Fruit fly (Drosophila melanogaster) whole organism, embryonic: Measurements from ENCODE around the gene side-III.

Experiments
- ATbp ChIP-seq: fragments of 200-800 bp; sonication (Bioruptor generic); optimal IDR thresholded peaks from 2 replicates; lab custom pipeline; 2017; ENCODE audit warnings: missing biosample characterization, mild to moderate bottlenecking, missing genetic modification characterization, missing genetic modification reagents
- Antp ChIP-seq: fragments of 200-800 bp; sonication (Bioruptor generic); optimal IDR thresholded peaks from 3 replicates; lab custom pipeline; 2016; ENCODE audit warnings: missing biosample characterization, missing genetic modification characterization
- Asciz ChIP-seq: fragments of 200-800 bp; sonication (Bioruptor generic); optimal IDR thresholded peaks from 2 replicates; lab custom pipeline; 2017; ENCODE audit warnings: missing biosample characterization, mild to moderate bottlenecking, missing genetic modification characterization, missing genetic modification reagents
- B-H1 ChIP-seq: fragments of 200-800 bp; sonication (Bioruptor generic); IDR thresholded peaks from 3 replicates; pipeline ENCODE4 v1.3.6; 2022; ENCODE audit warnings: missing biosample characterization, missing genetic modification characterization
- CG10462 ChIP-seq: fragments of 200-800 bp; sonication (Bioruptor generic); optimal IDR thresholded peaks from 2 replicates; lab custom pipeline; 2016; ENCODE audit warnings: missing biosample characterization, missing genetic modification characterization
- CG1233 ChIP-seq: fragments of 200-800 bp; sonication (Bioruptor generic); optimal IDR thresholded peaks from 4 replicates; lab custom pipeline; 2018; ENCODE audit warnings: missing biosample characterization, mild to moderate bottlenecking, missing genetic modification characterization
- CG12391 ChIP-seq: fragments of 200-800 bp; sonication (Bioruptor generic); optimal IDR thresholded peaks from 3 replicates; lab custom pipeline; 2018; ENCODE audit warnings: missing biosample characterization, mild to moderate bottlenecking, missing genetic modification characterization, moderate library complexity
- CG13894 ChIP-seq: fragments of 200-800 bp; sonication (Bioruptor generic); optimal IDR thresholded peaks from 3 replicates; lab custom pipeline; 2018; ENCODE audit warnings: missing biosample characterization, mild to moderate bottlenecking, missing genetic modification characterization, moderate library complexity
- CG15073 ChIP-seq: fragments of 200-800 bp; sonication (Bioruptor generic); optimal IDR thresholded peaks from 2 replicates; lab custom pipeline; 2016; ENCODE audit warnings: missing biosample characterization, missing genetic modification characterization
- CG15269 ChIP-seq: fragments of 200-800 bp; sonication (Bioruptor generic); optimal IDR thresholded peaks from 2 replicates; lab custom pipeline; 2018; ENCODE audit warnings: missing biosample characterization, mild to moderate bottlenecking, missing genetic modification characterization, moderate library complexity
- CG1647 ChIP-seq: fragments of 200-800 bp; sonication (Bioruptor generic); optimal IDR thresholded peaks from 3 replicates; lab custom pipeline; 2016; ENCODE audit warnings: missing biosample characterization, missing genetic modification characterization
- CG17359 ChIP-seq: fragments of 200-800 bp; sonication (Bioruptor generic); optimal IDR thresholded peaks from 3 replicates; lab custom pipeline; 2018; ENCODE audit warnings: missing biosample characterization, mild to moderate bottlenecking, missing genetic modification characterization, moderate library complexity
- CG31365 ChIP-seq: fragments of 200-800 bp; sonication (Bioruptor generic); optimal IDR thresholded peaks from 2 replicates; lab custom pipeline; 2018; ENCODE audit warnings: missing biosample characterization, mild to moderate bottlenecking, missing genetic modification characterization
- CG34224 ChIP-seq: fragments of 200-800 bp; sonication (Bioruptor generic); IDR thresholded peaks from 3 replicates; pipeline ENCODE4 v1.3.6; 2022; ENCODE audit warnings: missing biosample characterization, missing genetic modification characterization; ENCODE audit not compliant: partially characterized antibody
- CG4730 ChIP-seq: fragments of 200-800 bp; sonication (Bioruptor generic); IDR thresholded peaks from 2 replicates; pipeline ENCODE4 v1.3.6; 2022; ENCODE audit warnings: missing biosample characterization, missing genetic modification characterization
- CG7786 ChIP-seq: fragments of 200-800 bp; sonication (Bioruptor generic); optimal IDR thresholded peaks from 2 replicates; lab custom pipeline; 2016; ENCODE audit warnings: missing biosample characterization, missing genetic modification characterization
- CG8924 ChIP-seq: fragments of 200-800 bp; optimal IDR thresholded peaks from 3 replicates; lab custom pipeline; 2019; ENCODE audit warnings: missing biosample characterization, mild to moderate bottlenecking, missing genetic modification characterization, moderate library complexity
- CG9727 ChIP-seq: fragments of 200-800 bp; sonication (Bioruptor generic); optimal IDR thresholded peaks from 3 replicates; lab custom pipeline; 2017; ENCODE audit warnings: missing biosample characterization, mild to moderate bottlenecking, missing genetic modification characterization
- CG9817 ChIP-seq: fragments of 200-800 bp; sonication (Bioruptor generic); optimal IDR thresholded peaks from 2 replicates; lab custom pipeline; 2018; ENCODE audit warnings: missing biosample characterization, mild to moderate bottlenecking, missing genetic modification characterization, moderate library complexity
- Camta ChIP-seq: fragments of 200-800 bp; sonication (Bioruptor generic); optimal IDR thresholded peaks from 2 replicates; lab custom pipeline; 2016; ENCODE audit warnings: missing biosample characterization, missing genetic modification characterization
- E2f1 ChIP-seq: fragments of 200-800 bp; sonication (Bioruptor generic); IDR thresholded peaks from 2 replicates; pipeline ENCODE4 v1.3.6; 2022; ENCODE audit warnings: missing biosample characterization, missing genetic modification characterization
- Elba2 ChIP-seq: fragments of 200-800 bp; sonication (Bioruptor generic); optimal IDR thresholded peaks from 3 replicates; lab custom pipeline; 2016; ENCODE audit warnings: missing biosample characterization, missing genetic modification characterization
- HmgD ChIP-seq: fragments of 200-800 bp; sonication (Bioruptor generic); optimal IDR thresholded peaks from 3 replicates; lab custom pipeline; 2016; ENCODE audit warnings: missing biosample characterization, missing genetic modification characterization
- MTF-1 ChIP-seq: fragments of 200-800 bp; sonication (Bioruptor generic); optimal IDR thresholded peaks from 2 replicates; lab custom pipeline; 2018; ENCODE audit warnings: missing biosample characterization, mild to moderate bottlenecking, missing genetic modification characterization, borderline replicate concordance
- Pdp1 ChIP-seq, 2 experiments: fragments of 200-800 bp; sonication (Bioruptor generic); optimal IDR thresholded peaks; 3 replicates each; lab custom pipeline; 2016; ENCODE audit warnings: missing biosample characterization in 2 of 2, missing genetic modification characterization in 2 of 2, mild to moderate bottlenecking in 1 of 2, moderate library complexity in 1 of 2
- Scr ChIP-seq: fragments of 200-800 bp; sonication (Bioruptor generic); IDR thresholded peaks from 2 replicates; pipeline ENCODE4 v1.3.6; 2022; ENCODE audit warnings: missing biosample characterization, missing genetic modification characterization; ENCODE audit not compliant: partially characterized antibody
- Six4 ChIP-seq: fragments of 200-800 bp; sonication (Bioruptor generic); optimal IDR thresholded peaks from 2 replicates; lab custom pipeline; 2016; ENCODE audit warnings: missing biosample characterization, missing genetic modification characterization
- Sox100B ChIP-seq: fragments of 200-800 bp; sonication (Bioruptor generic); optimal IDR thresholded peaks from 3 replicates; lab custom pipeline; 2018; ENCODE audit warnings: missing biosample characterization, mild to moderate bottlenecking, missing genetic modification characterization
- Sox102F ChIP-seq: fragments of 200-800 bp; sonication (Bioruptor generic); optimal IDR thresholded peaks from 2 replicates; lab custom pipeline; 2018; ENCODE audit warnings: missing biosample characterization, mild to moderate bottlenecking, missing genetic modification characterization, moderate library complexity
- Xrp1 ChIP-seq: fragments of 200-800 bp; sonication (Bioruptor generic); IDR thresholded peaks from 2 replicates; pipeline ENCODE4 v1.3.6; 2022; ENCODE audit warnings: missing biosample characterization, missing genetic modification characterization
- ac ChIP-seq: fragments of 200-800 bp; sonication (Bioruptor generic); optimal IDR thresholded peaks from 3 replicates; lab custom pipeline; 2017; ENCODE audit warnings: missing biosample characterization, mild to moderate bottlenecking, missing genetic modification characterization
- caup ChIP-seq: fragments of 200-800 bp; sonication (Bioruptor generic); optimal IDR thresholded peaks from 3 replicates; lab custom pipeline; 2017; ENCODE audit warnings: missing biosample characterization, mild to moderate bottlenecking, missing genetic modification characterization, moderate library complexity; ENCODE audit not compliant: severe bottlenecking
- chif ChIP-seq, 2 experiments: fragments of 200-800 bp; sonication (Bioruptor generic); optimal IDR thresholded peaks; 3 replicates each; lab custom pipeline; 2016; ENCODE audit warnings: missing biosample characterization in 2 of 2, missing genetic modification characterization in 2 of 2
- ci ChIP-seq: fragments of 200-800 bp; sonication (Bioruptor generic); IDR thresholded peaks from 3 replicates; pipeline ENCODE4 v1.3.6; 2022; ENCODE audit warnings: missing biosample characterization, missing genetic modification characterization
- fu2 ChIP-seq: fragments of 200-800 bp; sonication (Bioruptor generic); optimal IDR thresholded peaks from 2 replicates; lab custom pipeline; 2016; ENCODE audit warnings: missing biosample characterization, missing genetic modification characterization
- gce ChIP-seq: fragments of 200-800 bp; sonication (Bioruptor generic); IDR thresholded peaks from 3 replicates; pipeline ENCODE4 v1.3.6; 2022; ENCODE audit warnings: missing biosample characterization, missing genetic modification characterization
- gt ChIP-seq: fragments of 200-800 bp; sonication (Bioruptor generic); IDR thresholded peaks from 2 replicates; pipeline ENCODE4 v1.3.6; 2022; ENCODE audit warnings: missing biosample characterization, missing genetic modification characterization
- lab ChIP-seq: fragments of 200-800 bp; sonication (Bioruptor generic); optimal IDR thresholded peaks from 3 replicates; lab custom pipeline; 2017; ENCODE audit warnings: missing biosample characterization, missing genetic modification characterization, mild to moderate bottlenecking, moderate library complexity, missing genetic modification reagents
- nau ChIP-seq: fragments of 200-800 bp; sonication (Bioruptor generic); optimal IDR thresholded peaks from 3 replicates; lab custom pipeline; 2017; ENCODE audit warnings: missing biosample characterization, mild to moderate bottlenecking, missing genetic modification characterization, missing genetic modification reagents
- pfk ChIP-seq: fragments of 200-800 bp; sonication (Bioruptor generic); optimal IDR thresholded peaks from 2 replicates; lab custom pipeline; 2018; ENCODE audit warnings: missing biosample characterization, mild to moderate bottlenecking, missing genetic modification characterization, moderate library complexity
- pho ChIP-seq: fragments of 200-800 bp; sonication (Bioruptor generic); optimal IDR thresholded peaks from 2 replicates; lab custom pipeline; 2016; ENCODE audit warnings: missing biosample characterization, missing genetic modification characterization
- pita ChIP-seq: fragments of 200-800 bp; sonication (Bioruptor generic); optimal IDR thresholded peaks from 2 replicates; lab custom pipeline; 2017; ENCODE audit warnings: missing biosample characterization, mild to moderate bottlenecking, missing genetic modification characterization
- pros ChIP-seq: fragments of 200-800 bp; sonication (Bioruptor generic); optimal IDR thresholded peaks from 3 replicates; lab custom pipeline; 2019; ENCODE audit warnings: missing biosample characterization, mild to moderate bottlenecking, missing genetic modification characterization, moderate library complexity
- sd ChIP-seq: fragments of 200-800 bp; sonication (Bioruptor generic); optimal IDR thresholded peaks from 3 replicates; lab custom pipeline; 2018; ENCODE audit warnings: missing biosample characterization, mild to moderate bottlenecking, missing genetic modification characterization, moderate library complexity
- so ChIP-seq: fragments of 200-800 bp; sonication (Bioruptor generic); IDR thresholded peaks from 3 replicates; pipeline ENCODE4 v1.3.6; 2022; ENCODE audit warnings: missing biosample characterization, missing genetic modification characterization
- unpg ChIP-seq: fragments of 200-800 bp; sonication (Bioruptor generic); optimal IDR thresholded peaks from 3 replicates; lab custom pipeline; 2018; ENCODE audit warnings: missing biosample characterization, mild to moderate bottlenecking, missing genetic modification characterization, moderate library complexity
- vfl ChIP-seq: fragments of 200-800 bp; sonication (Bioruptor generic); optimal IDR thresholded peaks from 2 replicates; lab custom pipeline; 2016; ENCODE audit warnings: missing biosample characterization, missing genetic modification characterization
- zen2 ChIP-seq: fragments of 200-800 bp; sonication (Bioruptor generic); IDR thresholded peaks from 3 replicates; pipeline ENCODE4 v1.3.6; 2022; ENCODE audit warnings: missing biosample characterization, missing genetic modification characterization; ENCODE audit not compliant: partially characterized antibody

The side-III gene

dm6 chr3R:6007123-6008000 is 48.0 kb upstream of the side-III start (continued):
- no peak for TF ChIP-seq gce (GFP tag; lab: Robert Waterston, UW)
- no peak for TF ChIP-seq Asciz (GFP tag; lab: Kevin White, UChicago)
- TF ChIP-seq caup (GFP tag; lab: Kevin White, UChicago) = peak; percentile 28
- TF ChIP-seq ATbp = no peak
- no peak for TF ChIP-seq vfl (GFP tag; lab: Kevin White, UChicago)
- no peak for TF ChIP-seq Camta (GFP tag; lab: Kevin White, UChicago)
- TF ChIP-seq pho (GFP tag; lab: Kevin White, UChicago) = no peak
- peak; percentile 21 for TF ChIP-seq CG7786
- TF ChIP-seq Xrp1 (GFP tag; lab: Robert Waterston, UW) = no peak
- peak; percentile 65 for TF ChIP-seq CG17359 (tag; lab: Kevin White, UChicago)
- TF ChIP-seq CG8924 (tag; lab: Kevin White, UChicago) = no peak
- TF ChIP-seq ac = no peak
- TF ChIP-seq Scr = no peak; the same call in 1 of the 2 replicates
- TF ChIP-seq CG12391 (tag; lab: Kevin White, UChicago) = peak; percentile 24
- no peak for TF ChIP-seq CG31365 (tag; lab: Kevin White, UChicago)
- no peak for TF ChIP-seq nau
- TF ChIP-seq so (GFP tag; lab: Robert Waterston, UW) = 0 out of 3 replicates have a peak, but pooled peaks have one; percentile 29
- no peak for TF ChIP-seq B-H1 (GFP tag; lab: Robert Waterston, UW)
- TF ChIP-seq CG13894 (tag; lab: Kevin White, UChicago) = peak; percentile 83
- TF ChIP-seq CG9817 = no peak
- no peak for TF ChIP-seq CG15269 (tag; lab: Kevin White, UChicago)
- TF ChIP-seq MTF-1 (GFP tag; lab: Kevin White, UChicago) = peak; percentile 33
- no peak for TF ChIP-seq gt (GFP tag; lab: Robert Waterston, UW)
- no peak for TF ChIP-seq Six4 (GFP tag; lab: Kevin White, UChicago)
- TF ChIP-seq CG10462 (GFP tag; lab: Kevin White, UChicago) = no peak
- no peak for TF ChIP-seq CG9727 (GFP tag; lab: Kevin White, UChicago)
- peak in 1 of 2 experiments; percentile 69 for TF ChIP-seq Pdp1 (GFP tag; optimal IDR thresholded peaks at IDR 0.05; lab: Kevin White, UChicago)
- TF ChIP-seq Antp (GFP tag; lab: Kevin White, UChicago) = no peak
- TF ChIP-seq Sox100B (GFP tag; lab: Kevin White, UChicago) = no peak
- TF ChIP-seq CG34224 (GFP tag; lab: Robert Waterston, UW) = peak; percentile 49; the same call in 2 of the 3 replicates
- peak; percentile 54; the same call in 1 of the 3 replicates for TF ChIP-seq ci (GFP tag; lab: Robert Waterston, UW)
- TF ChIP-seq sd (tag; lab: Kevin White, UChicago) = peak; percentile 98
- TF ChIP-seq CG4730 (GFP tag; lab: Robert Waterston, UW) = no peak
- TF ChIP-seq Sox102F = no peak
- no peak for TF ChIP-seq pita (GFP tag; lab: Kevin White, UChicago)
- TF ChIP-seq E2f1 (GFP tag; lab: Robert Waterston, UW) = no peak
- peak; percentile 55 for TF ChIP-seq HmgD
- no peak for TF ChIP-seq zen2 (GFP tag; lab: Robert Waterston, UW)
- TF ChIP-seq Elba2 (GFP tag; lab: Kevin White, UChicago) = no peak
- TF ChIP-seq pfk = no peak
- TF ChIP-seq chif (GFP tag; optimal IDR thresholded peaks at IDR 0.05; lab: Kevin White, UChicago) = no peak
- no peak for TF ChIP-seq CG1233 (GFP tag; lab: Kevin White, UChicago)
- TF ChIP-seq lab = peak; percentile 31
- no peak for TF ChIP-seq CG1647
- no peak for TF ChIP-seq unpg (GFP tag; lab: Kevin White, UChicago)
- no peak for TF ChIP-seq CG15073
- TF ChIP-seq fu2 (GFP tag; lab: Kevin White, UChicago) = no peak
- no peak for TF ChIP-seq pros (GFP tag; lab: Kevin White, UChicago)
